Fruit fly (Drosophila melanogaster) whole organism, prepupa: ENCODE data around the gene wntD.

ENCODE experiments used
- CG10631 ChIP-seq: fragments of 200-800 bp; sonication (Bioruptor generic); optimal IDR thresholded peaks from 2 replicates; lab custom pipeline; 2016; ENCODE audit warnings: missing biosample characterization, missing genetic modification characterization
- CG10669 ChIP-seq: fragments of 200-800 bp; sonication (Bioruptor generic); optimal IDR thresholded peaks from 3 replicates; lab custom pipeline; 2018; ENCODE audit warnings: missing biosample characterization, mild to moderate bottlenecking, missing genetic modification characterization, moderate library complexity
- CG11294 ChIP-seq: fragments of 200-800 bp; sonication (Bioruptor generic); IDR thresholded peaks from 2 replicates; pipeline ENCODE4 v1.3.6; 2022; ENCODE audit warnings: missing biosample characterization, missing genetic modification characterization
- CG11762 ChIP-seq: fragments of 200-800 bp; sonication (Bioruptor generic); optimal IDR thresholded peaks from 3 replicates; lab custom pipeline; 2016; ENCODE audit warnings: missing biosample characterization, missing genetic modification characterization; ENCODE audit not compliant: insufficient read depth
- CG3032 ChIP-seq: fragments of 200-800 bp; optimal IDR thresholded peaks from 2 replicates; lab custom pipeline; 2019; ENCODE audit warnings: missing biosample characterization, mild to moderate bottlenecking, missing genetic modification characterization, moderate library complexity
- CG34406 ChIP-seq: fragments of 200-800 bp; sonication (Bioruptor generic); optimal IDR thresholded peaks from 3 replicates; lab custom pipeline; 2016; ENCODE audit warnings: missing biosample characterization, missing genetic modification characterization
- CG3919 ChIP-seq: fragments of 200-800 bp; sonication (Bioruptor generic); optimal IDR thresholded peaks from 3 replicates; lab custom pipeline; 2016; ENCODE audit warnings: missing biosample characterization, missing genetic modification characterization
- CG4318 ChIP-seq: fragments of 200-800 bp; sonication (Bioruptor generic); optimal IDR thresholded peaks from 3 replicates; lab custom pipeline; 2017; ENCODE audit warnings: missing biosample characterization, mild to moderate bottlenecking, missing genetic modification characterization
- CG6163 ChIP-seq: fragments of 200-800 bp; sonication (Bioruptor generic); IDR thresholded peaks from 3 replicates; pipeline ENCODE4 v1.3.6; 2022; ENCODE audit warnings: missing biosample characterization, missing genetic modification characterization
- CG6276 ChIP-seq: fragments of 200-800 bp; sonication (Bioruptor generic); optimal IDR thresholded peaks from 2 replicates; lab custom pipeline; 2017; ENCODE audit warnings: missing biosample characterization, mild to moderate bottlenecking, missing genetic modification characterization
- CG6808 ChIP-seq: fragments of 200-800 bp; sonication (Bioruptor generic); optimal IDR thresholded peaks from 3 replicates; lab custom pipeline; 2017; ENCODE audit warnings: missing biosample characterization, missing genetic modification characterization, mild to moderate bottlenecking, moderate library complexity, missing genetic modification reagents
- CG6854 ChIP-seq: fragments of 200-800 bp; sonication (Bioruptor generic); optimal IDR thresholded peaks from 2 replicates; lab custom pipeline; 2017; ENCODE audit warnings: missing biosample characterization, mild to moderate bottlenecking, missing genetic modification characterization
- CG9139 ChIP-seq: fragments of 200-800 bp; sonication (Bioruptor generic); optimal IDR thresholded peaks from 3 replicates; lab custom pipeline; 2017; ENCODE audit warnings: missing biosample characterization, mild to moderate bottlenecking, missing genetic modification characterization
- Eip75B ChIP-seq: fragments of 200-800 bp; sonication (Bioruptor generic); optimal IDR thresholded peaks from 3 replicates; lab custom pipeline; 2016; ENCODE audit warnings: missing biosample characterization, missing genetic modification characterization
- Eip78C ChIP-seq: fragments of 200-800 bp; sonication (Bioruptor generic); peaks from one replicate; lab custom pipeline; 2016; ENCODE audit warnings: missing biosample characterization, missing genetic modification characterization
- Ets21C ChIP-seq: fragments of 200-800 bp; sonication (Bioruptor generic); optimal IDR thresholded peaks from 3 replicates; lab custom pipeline; 2016; ENCODE audit warnings: missing biosample characterization, missing genetic modification characterization
- Gug ChIP-seq: fragments of 200-800 bp; sonication (Bioruptor generic); IDR thresholded peaks from 2 replicates; pipeline ENCODE4 v1.3.6; 2022; ENCODE audit warnings: missing biosample characterization, missing genetic modification characterization
- Hr4 ChIP-seq: fragments of 200-800 bp; sonication (Bioruptor generic); optimal IDR thresholded peaks from 3 replicates; lab custom pipeline; 2016; ENCODE audit warnings: missing biosample characterization, missing genetic modification characterization
- Lpt ChIP-seq: fragments of 200-800 bp; sonication (Bioruptor generic); optimal IDR thresholded peaks from 3 replicates; lab custom pipeline; 2016; ENCODE audit warnings: missing biosample characterization, missing genetic modification characterization
- Sox102F ChIP-seq: fragments of 200-800 bp; sonication (Bioruptor generic); optimal IDR thresholded peaks from 2 replicates; lab custom pipeline; 2016; ENCODE audit warnings: missing biosample characterization, mild to moderate bottlenecking, missing genetic modification characterization
- Sox14 ChIP-seq: fragments of 200-800 bp; sonication (Bioruptor generic); optimal IDR thresholded peaks from 3 replicates; lab custom pipeline; 2016; ENCODE audit warnings: missing biosample characterization, missing genetic modification characterization
- Sox15 ChIP-seq: fragments of 200-800 bp; sonication (Bioruptor generic); optimal IDR thresholded peaks from 3 replicates; lab custom pipeline; 2016; ENCODE audit warnings: missing biosample characterization, missing genetic modification characterization
- acj6 ChIP-seq: fragments of 200-800 bp; sonication (Bioruptor generic); optimal IDR thresholded peaks from 3 replicates; lab custom pipeline; 2016; ENCODE audit warnings: missing biosample characterization, missing genetic modification characterization
- cyc ChIP-seq: fragments of 200-800 bp; sonication (Bioruptor generic); optimal IDR thresholded peaks from 3 replicates; lab custom pipeline; 2016; ENCODE audit warnings: missing biosample characterization, missing genetic modification characterization
- fkh ChIP-seq: fragments of 200-800 bp; sonication (Bioruptor generic); optimal IDR thresholded peaks from 3 replicates; lab custom pipeline; 2017; ENCODE audit warnings: missing biosample characterization, mild to moderate bottlenecking, missing genetic modification characterization, moderate library complexity
- lz ChIP-seq: fragments of 200-800 bp; sonication (Bioruptor generic); optimal IDR thresholded peaks from 3 replicates; lab custom pipeline; 2016; ENCODE audit warnings: missing biosample characterization, missing genetic modification characterization
- salr ChIP-seq, 2 experiments: fragments of 200-800 bp; sonication (Bioruptor generic); optimal IDR thresholded peaks; 3 replicates each; lab custom pipeline; 2016 to 2018; ENCODE audit warnings: missing biosample characterization in 2 of 2, missing genetic modification characterization in 2 of 2, mild to moderate bottlenecking in 1 of 2
- spab ChIP-seq: fragments of 200-800 bp; sonication (Bioruptor generic); optimal IDR thresholded peaks from 2 replicates; lab custom pipeline; 2017; ENCODE audit warnings: missing biosample characterization, mild to moderate bottlenecking, missing genetic modification characterization, missing genetic modification reagents
- ss ChIP-seq, 2 experiments: fragments of 200-800 bp; sonication (Bioruptor generic); optimal IDR thresholded peaks; 2 replicates in 1 of 2; 3 replicates in 1 of 2; lab custom pipeline; 2017 to 2018; ENCODE audit warnings: mild to moderate bottlenecking in 2 of 2, missing biosample characterization in 2 of 2, missing genetic modification characterization in 2 of 2, moderate library complexity in 1 of 2
- svp ChIP-seq: fragments of 200-800 bp; sonication (Bioruptor generic); peaks from one replicate; lab custom pipeline; 2016; ENCODE audit warnings: missing biosample characterization, missing genetic modification characterization
- topi ChIP-seq: fragments of 200-800 bp; sonication (Bioruptor generic); optimal IDR thresholded peaks from 3 replicates; lab custom pipeline; 2016; ENCODE audit warnings: missing biosample characterization, missing genetic modification characterization

Gene wntD

DNA sequence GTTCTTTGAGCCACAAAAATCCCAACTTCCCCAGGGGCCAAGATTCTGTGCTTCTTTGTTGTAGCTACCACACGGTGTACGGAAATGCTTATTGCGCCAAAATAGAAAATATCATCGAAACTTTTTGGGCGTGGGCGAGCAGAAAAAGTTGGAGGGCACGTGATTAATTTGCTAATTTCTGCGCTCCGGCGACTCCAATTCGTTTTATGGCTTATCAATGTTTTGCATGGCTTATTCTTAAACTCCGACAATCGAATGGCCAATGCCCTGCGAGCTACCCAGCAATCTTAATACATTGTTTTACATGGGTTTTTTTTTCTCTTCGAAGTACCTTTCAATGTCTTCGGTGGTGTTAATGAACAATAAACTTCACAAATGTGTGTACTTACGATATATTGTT, 17.5 kb downstream of the wntD start:
- TF ChIP-seq svp (GFP tag; lab: Kevin White, UChicago) (peak; percentile 74), Sox15 (no peak), Sox14 (GFP tag; lab: Kevin White, UChicago) (no peak), spab (GFP tag; lab: Kevin White, UChicago) (no peak), CG6163 (no peak)

dm6 chr3R:13274257-13274796, 18.7 kb downstream of the wntD start:
- no peak for TF ChIP-seq CG4318 (GFP tag; lab: Kevin White, UChicago)
- no peak for TF ChIP-seq Ets21C (GFP tag; lab: Kevin White, UChicago)
- no peak for TF ChIP-seq topi (GFP tag; lab: Kevin White, UChicago)
- TF ChIP-seq fkh (GFP tag; lab: Kevin White, UChicago), result no peak
- no peak for TF ChIP-seq ss (GFP tag; optimal IDR thresholded peaks at IDR 0.05; lab: Kevin White, UChicago)
- no peak for TF ChIP-seq salr (GFP tag; optimal IDR thresholded peaks at IDR 0.05; lab: Kevin White, UChicago)
- no peak for TF ChIP-seq CG34406 (GFP tag; lab: Kevin White, UChicago)
- no peak for TF ChIP-seq CG6808
- no peak for TF ChIP-seq CG6276 (GFP tag; lab: Kevin White, UChicago)
- no peak for TF ChIP-seq Sox102F (GFP tag; lab: Kevin White, UChicago)
- no peak for TF ChIP-seq Hr4 (GFP tag; lab: Kevin White, UChicago)
- TF ChIP-seq CG3032, result no peak
- TF ChIP-seq spab (GFP tag; lab: Kevin White, UChicago), result no peak

dm6 chr3R:13273462-13273861, 19.5 kb downstream of the wntD start:
- TF ChIP-seq lz (GFP tag; lab: Kevin White, UChicago) (no peak), CG3919 (GFP tag; lab: Kevin White, UChicago) (no peak), Eip75B (GFP tag; lab: Kevin White, UChicago) (no peak), cyc (GFP tag; lab: Kevin White, UChicago) (no peak), spab (GFP tag; lab: Kevin White, UChicago) (no peak), CG10631 (GFP tag; lab: Kevin White, UChicago) (no peak), CG10669 (no peak), ss (GFP tag; optimal IDR thresholded peaks at IDR 0.05; lab: Kevin White, UChicago) (no peak), CG11294 (GFP tag; lab: Robert Waterston, UW) (no peak), acj6 (GFP tag; lab: Kevin White, UChicago) (no peak), CG11762 (GFP tag; lab: Kevin White, UChicago) (no peak), Lpt (GFP tag; lab: Kevin White, UChicago) (no peak), salr (GFP tag; optimal IDR thresholded peaks at IDR 0.05; lab: Kevin White, UChicago) (no peak), CG3032 (no peak), fkh (GFP tag; lab: Kevin White, UChicago) (no peak), topi (GFP tag; lab: Kevin White, UChicago) (no peak)
- TF ChIP-seq, all 60 proteins: peak for 0

dm6 chr3R:13271758-13272157, 21.2 kb downstream of the wntD start, which contains the start of gene TBC1D5:
TSS of gene TBC1D5 (minus strand) at chr3R:13272011.
- TF ChIP-seq CG6854 (GFP tag; lab: Kevin White, UChicago) (peak; percentile 14), Sox14 (GFP tag; lab: Kevin White, UChicago) (peak; percentile 8), topi (GFP tag; lab: Kevin White, UChicago) (no peak), svp (GFP tag; lab: Kevin White, UChicago) (peak; percentile 63), CG9139 (GFP tag; lab: Kevin White, UChicago) (no peak), Eip78C (peak; percentile 69)
- TF ChIP-seq, all 60 proteins: peak for 4

dm6 chr3R:13270648-13271047, 22.4 kb downstream of the wntD start:
- TF ChIP-seq Lpt (GFP tag; lab: Kevin White, UChicago) (no peak), Sox14 (GFP tag; lab: Kevin White, UChicago) (peak; percentile 7), svp (GFP tag; lab: Kevin White, UChicago) (peak; percentile 100), Gug (no peak), Eip78C (peak; percentile 1)
- TF ChIP-seq, all 60 proteins: peak for 3
